Worm (Caenorhabditis elegans) whole organism, late embryonic: ENCODE results near the gene F13D12.5.

Experiments used
- C08G9.2 ChIP-seq: sonication (generic microtip); optimal IDR thresholded peaks from 2 replicates; lab custom pipeline; 2016; ENCODE audit warnings: mild to moderate bottlenecking, missing genetic modification characterization, moderate library complexity, missing compliant biosample characterization
- C38D4.7 ChIP-seq: fragments of 200-800 bp; sonication (Bioruptor generic); optimal IDR thresholded peaks from 2 replicates; lab custom pipeline; 2018; ENCODE audit warnings: mild to moderate bottlenecking, missing genetic modification characterization, moderate library complexity, missing compliant biosample characterization
- F13H6.1 ChIP-seq: sonication (generic microtip); optimal IDR thresholded peaks from 2 replicates; lab custom pipeline; 2016; ENCODE audit warnings: missing genetic modification characterization, missing compliant biosample characterization
- K02D7.2 ChIP-seq: sonication (generic microtip); optimal IDR thresholded peaks from 2 replicates; lab custom pipeline; 2017; ENCODE audit warnings: mild to moderate bottlenecking, missing genetic modification characterization, missing compliant biosample characterization
- K09A11.1 ChIP-seq: sonication (generic microtip); optimal IDR thresholded peaks from 2 replicates; lab custom pipeline; 2017; ENCODE audit warnings: antibody characterized with exemption, mild to moderate bottlenecking, missing genetic modification characterization, missing compliant biosample characterization; ENCODE audit not compliant: insufficient read depth
- T23F11.4 ChIP-seq: fragments of 200-800 bp; sonication (Bioruptor generic); optimal IDR thresholded peaks from 2 replicates; lab custom pipeline; 2018; ENCODE audit warnings: mild to moderate bottlenecking, missing genetic modification characterization, missing compliant biosample characterization
- Y22D7AL.16 ChIP-seq: sonication (generic microtip); optimal IDR thresholded peaks from 2 replicates; lab custom pipeline; 2016; ENCODE audit warnings: missing genetic modification characterization, missing compliant biosample characterization
- ceh-18 ChIP-seq: sonication (generic microtip); optimal IDR thresholded peaks from 2 replicates; lab custom pipeline; 2016; ENCODE audit warnings: missing genetic modification characterization, missing compliant biosample characterization
- ceh-19 ChIP-seq: fragments of 200-800 bp; sonication (Bioruptor generic); optimal IDR thresholded peaks from 2 replicates; lab custom pipeline; 2018; ENCODE audit warnings: mild to moderate bottlenecking, missing genetic modification characterization, missing compliant biosample characterization
- ceh-2 ChIP-seq: sonication (generic microtip); optimal IDR thresholded peaks from 2 replicates; lab custom pipeline; 2016; ENCODE audit warnings: missing genotype, missing genetic modification characterization, missing compliant biosample characterization
- ceh-22 ChIP-seq: sonication (generic microtip); optimal IDR thresholded peaks from 2 replicates; lab custom pipeline; 2017; ENCODE audit warnings: missing biosample characterization, missing genetic modification characterization
- ceh-24 ChIP-seq: sonication (generic microtip); optimal IDR thresholded peaks from 2 replicates; lab custom pipeline; 2016; ENCODE audit warnings: mild to moderate bottlenecking, missing genetic modification characterization, missing compliant biosample characterization
- ceh-30 ChIP-seq: fragments of 150-350 bp; optimal IDR thresholded peaks from 2 replicates; lab custom pipeline; 2014; ENCODE audit warnings: missing biosample characterization, missing genetic modification characterization
- ceh-31 ChIP-seq: sonication (generic microtip); optimal IDR thresholded peaks from 2 replicates; lab custom pipeline; 2016; ENCODE audit warnings: missing genetic modification characterization, missing compliant biosample characterization
- ceh-34 ChIP-seq: sonication (generic microtip); optimal IDR thresholded peaks from 2 replicates; lab custom pipeline; 2016; ENCODE audit warnings: mild to moderate bottlenecking, missing genetic modification characterization, missing compliant biosample characterization
- ceh-45 ChIP-seq: fragments of 200-800 bp; sonication (Bioruptor generic); IDR thresholded peaks from 2 replicates; pipeline ENCODE4 v1.3.6; 2022; ENCODE audit warnings: missing genetic modification reagents, missing genetic modification characterization, missing compliant biosample characterization
- ceh-48 ChIP-seq: sonication (generic microtip); optimal IDR thresholded peaks from 2 replicates; lab custom pipeline; 2016; ENCODE audit warnings: missing genetic modification characterization, inconsistent platforms, missing compliant biosample characterization
- ceh-6 ChIP-seq: fragments of 200-800 bp; sonication (Bioruptor generic); optimal IDR thresholded peaks from 2 replicates; lab custom pipeline; 2018; ENCODE audit warnings: mild to moderate bottlenecking, missing genetic modification characterization, missing compliant biosample characterization
- ceh-9 ChIP-seq: sonication (generic microtip); optimal IDR thresholded peaks from 2 replicates; lab custom pipeline; 2016; ENCODE audit warnings: mild to moderate bottlenecking, missing genetic modification characterization, inconsistent platforms, missing compliant biosample characterization
- che-1 ChIP-seq: sonication (generic microtip); optimal IDR thresholded peaks from 2 replicates; lab custom pipeline; 2016; ENCODE audit warnings: mild to moderate bottlenecking, missing genetic modification characterization, missing compliant biosample characterization
- dve-1 ChIP-seq: sonication (generic microtip); optimal IDR thresholded peaks from 2 replicates; lab custom pipeline; 2017; ENCODE audit warnings: antibody characterized with exemption, mild to moderate bottlenecking, missing genetic modification characterization, missing compliant biosample characterization
- elt-2 ChIP-seq: sonication (generic microtip); optimal IDR thresholded peaks from 2 replicates; lab custom pipeline; 2016; ENCODE audit warnings: missing genetic modification reagents, missing genetic modification characterization, missing compliant biosample characterization
- eyg-1 ChIP-seq: sonication (generic microtip); optimal IDR thresholded peaks from 2 replicates; lab custom pipeline; 2016; ENCODE audit warnings: missing genotype, missing genetic modification characterization, missing compliant biosample characterization
- fkh-6 ChIP-seq: sonication (generic microtip); optimal IDR thresholded peaks from 2 replicates; lab custom pipeline; 2016; ENCODE audit warnings: missing genetic modification characterization, missing compliant biosample characterization
- hlh-13 ChIP-seq: fragments of 200-800 bp; sonication (Bioruptor generic); optimal IDR thresholded peaks from 2 replicates; lab custom pipeline; 2018; ENCODE audit warnings: mild to moderate bottlenecking, missing genetic modification characterization, missing compliant biosample characterization
- hlh-15 ChIP-seq: sonication (generic microtip); optimal IDR thresholded peaks from 2 replicates; lab custom pipeline; 2016; ENCODE audit warnings: missing genetic modification characterization, missing compliant biosample characterization
- hlh-6 ChIP-seq: sonication (generic microtip); optimal IDR thresholded peaks from 2 replicates; lab custom pipeline; 2016; ENCODE audit warnings: missing genotype, missing genetic modification characterization, missing compliant biosample characterization
- hlh-8 ChIP-seq: sonication (generic microtip); optimal IDR thresholded peaks from 2 replicates; lab custom pipeline; 2016; ENCODE audit warnings: missing genotype, missing genetic modification characterization, missing compliant biosample characterization
- lim-6 ChIP-seq: sonication (generic microtip); optimal IDR thresholded peaks from 2 replicates; lab custom pipeline; 2016; ENCODE audit warnings: missing genetic modification characterization, missing compliant biosample characterization
- lin-11 ChIP-seq: fragments of 200-800 bp; sonication (Bioruptor generic); optimal IDR thresholded peaks from 2 replicates; lab custom pipeline; 2018; ENCODE audit warnings: mild to moderate bottlenecking, missing genetic modification characterization, missing compliant biosample characterization
- mec-3 ChIP-seq: sonication (generic microtip); optimal IDR thresholded peaks from 2 replicates; lab custom pipeline; 2016; ENCODE audit warnings: borderline replicate concordance, missing genetic modification characterization, missing compliant biosample characterization
- nhr-11 ChIP-seq: fragments of 150-350 bp; optimal IDR thresholded peaks from 2 replicates; lab custom pipeline; 2014; ENCODE audit warnings: missing biosample characterization, missing genetic modification characterization
- npax-4 ChIP-seq: sonication (generic microtip); optimal IDR thresholded peaks from 2 replicates; lab custom pipeline; 2016; ENCODE audit warnings: missing genetic modification characterization, missing compliant biosample characterization
- pag-3 ChIP-seq: sonication (generic microtip); optimal IDR thresholded peaks from 2 replicates; lab custom pipeline; 2016; ENCODE audit warnings: missing compliant biosample characterization, missing genetic modification characterization, borderline replicate concordance
- pat-9 ChIP-seq: fragments of 200-800 bp; sonication (Bioruptor generic); optimal IDR thresholded peaks from 2 replicates; lab custom pipeline; 2018; ENCODE audit warnings: mild to moderate bottlenecking, missing genetic modification characterization, moderate library complexity, missing compliant biosample characterization
- pqm-1 ChIP-seq: sonication (generic microtip); optimal IDR thresholded peaks from 2 replicates; lab custom pipeline; 2016; ENCODE audit warnings: missing genetic modification characterization, missing compliant biosample characterization
- pros-1 ChIP-seq: fragments of 150-350 bp; optimal IDR thresholded peaks from 2 replicates; lab custom pipeline; 2014; ENCODE audit warnings: missing biosample characterization, missing genetic modification reagents, missing genetic modification characterization
- rnt-1 ChIP-seq: sonication (generic microtip); optimal IDR thresholded peaks from 2 replicates; lab custom pipeline; 2016; ENCODE audit warnings: missing genetic modification characterization, missing compliant biosample characterization
- sdc-2 ChIP-seq: sonication (generic microtip); optimal IDR thresholded peaks from 2 replicates; lab custom pipeline; 2016; ENCODE audit warnings: missing genotype, missing genetic modification characterization, missing compliant biosample characterization
- sox-2 ChIP-seq: fragments of 200-800 bp; sonication (Bioruptor generic); IDR thresholded peaks from 2 replicates; pipeline ENCODE4 v1.3.6; 2022; ENCODE audit warnings: missing genetic modification reagents, missing genetic modification characterization, missing compliant biosample characterization
- sox-4 ChIP-seq: sonication (generic microtip); optimal IDR thresholded peaks from 2 replicates; lab custom pipeline; 2017; ENCODE audit warnings: mild to moderate bottlenecking, missing genetic modification characterization, inconsistent platforms, missing compliant biosample characterization
- syd-9 ChIP-seq: sonication (generic microtip); optimal IDR thresholded peaks from 2 replicates; lab custom pipeline; 2016; ENCODE audit warnings: mild to moderate bottlenecking, missing genetic modification characterization, moderate library complexity, missing compliant biosample characterization
- tbx-7 ChIP-seq: sonication (generic microtip); optimal IDR thresholded peaks from 2 replicates; lab custom pipeline; 2016; ENCODE audit warnings: missing genotype, missing genetic modification characterization, missing compliant biosample characterization
- unc-42 ChIP-seq: sonication (generic microtip); optimal IDR thresholded peaks from 2 replicates; lab custom pipeline; 2016; ENCODE audit warnings: missing genotype, missing genetic modification characterization, missing compliant biosample characterization
- unc-55 ChIP-seq: sonication (generic microtip); optimal IDR thresholded peaks from 2 replicates; lab custom pipeline; 2017; ENCODE audit warnings: missing biosample characterization, missing genetic modification reagents, missing genetic modification characterization
- unc-86 ChIP-seq: sonication (generic microtip); optimal IDR thresholded peaks from 2 replicates; lab custom pipeline; 2016; ENCODE audit warnings: missing genetic modification characterization, missing compliant biosample characterization
- zip-5 ChIP-seq: sonication (generic microtip); optimal IDR thresholded peaks from 2 replicates; lab custom pipeline; 2016; ENCODE audit warnings: missing genetic modification characterization, missing compliant biosample characterization

F13D12.5 gene

DNA sequence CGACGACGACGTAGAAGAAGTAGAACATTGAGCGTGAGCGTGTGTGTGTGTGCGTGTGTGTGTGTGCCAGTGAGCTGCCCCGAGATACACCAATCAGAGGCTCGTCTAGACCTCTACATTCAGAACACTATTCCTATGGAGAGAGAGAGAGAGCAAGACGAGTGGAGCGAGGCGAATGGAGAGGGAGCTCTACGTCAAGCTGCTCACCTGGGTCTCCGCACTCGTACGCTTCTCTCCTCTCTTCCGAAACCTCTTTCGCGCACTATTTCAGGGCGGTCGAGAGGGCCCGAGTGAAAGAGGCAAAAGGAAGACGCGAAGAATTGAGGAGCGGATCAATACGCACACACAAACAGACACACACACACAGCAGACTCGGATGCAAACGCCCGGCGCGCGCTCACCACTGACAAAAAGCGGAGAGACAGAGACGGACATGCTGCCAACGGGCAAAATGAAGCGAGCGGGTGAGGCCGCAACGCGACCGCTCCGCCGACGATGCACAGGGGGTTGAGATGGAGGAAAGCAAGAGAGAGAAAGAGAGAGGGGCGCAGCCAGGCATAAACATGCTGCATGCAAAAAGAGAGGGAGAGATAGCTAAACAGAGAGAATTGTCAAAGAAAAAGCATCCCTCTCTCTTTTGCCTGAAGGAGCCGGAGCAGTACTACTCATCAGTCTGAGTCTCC lies 23.0 kb downstream of the F13D12.5 start (continued):
- TF ChIP-seq K09A11.1 (no peak), ceh-34 (peak; percentile 94), pag-3 (no peak), C38D4.7 (no peak), tbx-7 (tag; lab: Kevin White, UChicago) (peak; percentile 18), ceh-19 (GFP tag; lab: Kevin White, UChicago) (peak; percentile 68), npax-4 (tag; lab: Kevin White, UChicago) (no peak), ceh-45 (GFP tag; lab: Robert Waterston, UW) (no peak; the same call in 1 of the 2 replicates), sdc-2 (tag; lab: Kevin White, UChicago) (peak; percentile 62), K02D7.2 (no peak), ceh-22 (tag; lab: Kevin White, UChicago) (peak; percentile 53), ceh-6 (GFP tag; lab: Kevin White, UChicago) (peak; percentile 25), hlh-6 (tag; lab: Kevin White, UChicago) (no peak), ceh-24 (no peak), zip-5 (tag; lab: Kevin White, UChicago) (peak; percentile 1), unc-55 (peak; percentile 80), mec-3 (tag; lab: Kevin White, UChicago) (peak; percentile 49), syd-9 (tag; lab: Kevin White, UChicago) (peak; percentile 81), fkh-6 (tag; lab: Kevin White, UChicago) (peak; percentile 30), unc-42 (tag; lab: Kevin White, UChicago) (peak; percentile 84), hlh-15 (tag; lab: Kevin White, UChicago) (no peak), hlh-13 (no peak), eyg-1 (tag; lab: Kevin White, UChicago) (peak; percentile 37), ceh-2 (tag; lab: Kevin White, UChicago) (peak; percentile 55), elt-2 (tag; lab: Kevin White, UChicago) (peak; percentile 35), sox-2 (GFP tag; lab: Robert Waterston, UW) (peak; percentile 1; the same call in 1 of the 2 replicates), ceh-18 (tag; lab: Kevin White, UChicago) (peak; percentile 99), ceh-30 (tag; lab: Kevin White, UChicago) (peak; percentile 35), hlh-8 (peak; percentile 74), lim-6 (tag; lab: Kevin White, UChicago) (peak; percentile 13), ceh-31 (tag; lab: Kevin White, UChicago) (peak; percentile 94), ceh-48 (peak; percentile 93)

ce11 chrII:11751615-11752174 lies 25.1 kb downstream of the F13D12.5 start:
- TF ChIP-seq hlh-6 (tag; lab: Kevin White, UChicago) (no peak), pat-9 (tag; lab: Kevin White, UChicago) (no peak), elt-2 (tag; lab: Kevin White, UChicago) (no peak), hlh-15 (tag; lab: Kevin White, UChicago) (no peak), dve-1 (tag; lab: Kevin White, UChicago) (no peak), eyg-1 (tag; lab: Kevin White, UChicago) (no peak), pqm-1 (tag; lab: Kevin White, UChicago) (no peak), zip-5 (tag; lab: Kevin White, UChicago) (no peak), sox-2 (GFP tag; lab: Robert Waterston, UW) (no peak), F13H6.1 (tag; lab: Kevin White, UChicago) (no peak), ceh-31 (tag; lab: Kevin White, UChicago) (no peak), ceh-45 (GFP tag; lab: Robert Waterston, UW) (no peak), C38D4.7 (no peak), pros-1 (no peak), unc-86 (no peak), Y22D7AL.16 (tag; lab: Kevin White, UChicago) (no peak), ceh-22 (tag; lab: Kevin White, UChicago) (no peak), C08G9.2 (tag; lab: Kevin White, UChicago) (peak; percentile 37), nhr-11 (tag; lab: Kevin White, UChicago) (no peak), sox-4 (no peak), rnt-1 (tag; lab: Kevin White, UChicago) (peak; percentile 4), K09A11.1 (no peak), ceh-34 (peak; percentile 79), unc-42 (tag; lab: Kevin White, UChicago) (peak; percentile 75), ceh-9 (tag; lab: Kevin White, UChicago) (no peak), T23F11.4 (no peak), che-1 (tag; lab: Kevin White, UChicago) (no peak), ceh-18 (tag; lab: Kevin White, UChicago) (peak; percentile 18), lin-11 (no peak), pag-3 (peak; percentile 27), ceh-2 (tag; lab: Kevin White, UChicago) (no peak), unc-55 (peak; percentile 47)
